Worm (Caenorhabditis elegans): ENCODE measurements around the gene col-34.

ce11 chrIV:4212733-4213132 is 31.7 kb downstream of the col-34 start:
- TF ChIP-seq ztf-1 (GFP tag; conservative IDR thresholded peaks at IDR 0.05): no peak
- TF ChIP-seq sma-9 (GFP tag; optimal IDR thresholded peaks at IDR 0.05): peak; percentile 45
- no peak for TF ChIP-seq sma-9 (tag; optimal IDR thresholded peaks at IDR 0.05)
- TF ChIP-seq fos-1 (tag; optimal IDR thresholded peaks at IDR 0.05): peak; percentile 64
- no peak for TF ChIP-seq zag-1 (tag; optimal IDR thresholded peaks at IDR 0.05)
- TF ChIP-seq peb-1 (tag; optimal IDR thresholded peaks at IDR 0.05): no peak
- TF ChIP-seq ceh-16 (tag; optimal IDR thresholded peaks at IDR 0.05): no peak
- no peak for TF ChIP-seq ceh-82 (tag; optimal IDR thresholded peaks at IDR 0.05)
- TF ChIP-seq lin-39 (tag; optimal IDR thresholded peaks at IDR 0.05): no peak
- no peak for TF ChIP-seq elt-1 (tag; optimal IDR thresholded peaks at IDR 0.05)

All from whole organism, L2 larva.